Fruit fly (Drosophila melanogaster) whole organism, embryonic: ENCODE results near the gene fig.

ENCODE experiments used
- ATbp ChIP-seq: fragments of 200-800 bp; sonication (Bioruptor generic); optimal IDR thresholded peaks from 2 replicates; lab custom pipeline; 2017; ENCODE audit warnings: missing biosample characterization, mild to moderate bottlenecking, missing genetic modification characterization, missing genetic modification reagents
- B-H1 ChIP-seq: fragments of 200-800 bp; sonication (Bioruptor generic); IDR thresholded peaks from 3 replicates; pipeline ENCODE4 v1.3.6; 2022; ENCODE audit warnings: missing biosample characterization, missing genetic modification characterization
- Bgb ChIP-seq: fragments of 200-800 bp; sonication (Bioruptor generic); IDR thresholded peaks from 2 replicates; pipeline ENCODE4 v1.3.6; 2022; ENCODE audit warnings: missing biosample characterization, missing genetic modification characterization; ENCODE audit not compliant: partially characterized antibody
- CG10959 ChIP-seq: fragments of 200-800 bp; sonication (Bioruptor generic); IDR thresholded peaks from 2 replicates; pipeline ENCODE4 v1.3.6; 2022; ENCODE audit warnings: missing biosample characterization, missing genetic modification characterization
- CG12236 ChIP-seq: fragments of 200-800 bp; sonication (Bioruptor generic); optimal IDR thresholded peaks from 2 replicates; lab custom pipeline; 2016; ENCODE audit warnings: missing biosample characterization, missing genetic modification characterization
- CG14050 ChIP-seq: fragments of 200-800 bp; sonication (Bioruptor generic); IDR thresholded peaks from 3 replicates; pipeline ENCODE4 v1.3.6; 2022; ENCODE audit warnings: missing biosample characterization, missing genetic modification characterization
- CG17359 ChIP-seq: fragments of 200-800 bp; sonication (Bioruptor generic); optimal IDR thresholded peaks from 3 replicates; lab custom pipeline; 2018; ENCODE audit warnings: missing biosample characterization, mild to moderate bottlenecking, missing genetic modification characterization, moderate library complexity
- CG17829 ChIP-seq: fragments of 200-800 bp; optimal IDR thresholded peaks from 2 replicates; lab custom pipeline; 2019; ENCODE audit warnings: missing biosample characterization, mild to moderate bottlenecking, missing genetic modification characterization, moderate library complexity
- CG18619 ChIP-seq: fragments of 200-800 bp; sonication (Bioruptor generic); optimal IDR thresholded peaks from 3 replicates; lab custom pipeline; 2017; ENCODE audit warnings: missing biosample characterization, mild to moderate bottlenecking, missing genetic modification characterization
- CG30020 ChIP-seq: fragments of 200-800 bp; optimal IDR thresholded peaks from 2 replicates; lab custom pipeline; 2019; ENCODE audit warnings: missing biosample characterization, mild to moderate bottlenecking, missing genetic modification characterization, moderate library complexity
- CG31224 ChIP-seq: fragments of 200-800 bp; sonication (Bioruptor generic); IDR thresholded peaks from 2 replicates; pipeline ENCODE4 v1.3.6; 2022; ENCODE audit warnings: missing biosample characterization, missing genetic modification characterization
- CG3281 ChIP-seq: fragments of 200-800 bp; sonication (Bioruptor generic); optimal IDR thresholded peaks from 3 replicates; lab custom pipeline; 2017; ENCODE audit warnings: missing biosample characterization, mild to moderate bottlenecking, missing genetic modification characterization
- CG3995 ChIP-seq: fragments of 200-800 bp; sonication (Bioruptor generic); optimal IDR thresholded peaks from 3 replicates; lab custom pipeline; 2016; ENCODE audit warnings: missing biosample characterization, missing genetic modification characterization
- CG4730 ChIP-seq: fragments of 200-800 bp; sonication (Bioruptor generic); IDR thresholded peaks from 2 replicates; pipeline ENCODE4 v1.3.6; 2022; ENCODE audit warnings: missing biosample characterization, missing genetic modification characterization
- CG4820 ChIP-seq: fragments of 200-800 bp; sonication (Bioruptor generic); optimal IDR thresholded peaks from 3 replicates; lab custom pipeline; 2016; ENCODE audit warnings: missing biosample characterization, missing genetic modification characterization
- CG6765 ChIP-seq: fragments of 200-800 bp; sonication (Bioruptor generic); optimal IDR thresholded peaks from 3 replicates; lab custom pipeline; 2017; ENCODE audit warnings: missing biosample characterization, mild to moderate bottlenecking, missing genetic modification characterization
- CG6791 ChIP-seq: fragments of 200-800 bp; sonication (Bioruptor generic); IDR thresholded peaks from 3 replicates; pipeline ENCODE4 v1.3.6; 2022; ENCODE audit warnings: missing biosample characterization, missing genetic modification characterization; ENCODE audit not compliant: partially characterized antibody
- CG8944 ChIP-seq: fragments of 200-800 bp; sonication (Bioruptor generic); optimal IDR thresholded peaks from 3 replicates; lab custom pipeline; 2016; ENCODE audit warnings: missing biosample characterization, missing genetic modification characterization
- Chrac-16 ChIP-seq: fragments of 200-800 bp; sonication (Bioruptor generic); optimal IDR thresholded peaks from 3 replicates; lab custom pipeline; 2016; ENCODE audit warnings: missing biosample characterization, missing genetic modification characterization
- HHEX ChIP-seq: fragments of 200-800 bp; sonication (Bioruptor generic); optimal IDR thresholded peaks from 3 replicates; lab custom pipeline; 2017; ENCODE audit warnings: missing biosample characterization, mild to moderate bottlenecking, missing genetic modification characterization, missing genetic modification reagents
- Hr3 ChIP-seq: fragments of 200-800 bp; sonication (Bioruptor generic); optimal IDR thresholded peaks from 3 replicates; lab custom pipeline; 2016; ENCODE audit warnings: missing biosample characterization, missing genetic modification characterization
- Lpt ChIP-seq: fragments of >200 bp; optimal IDR thresholded peaks from 2 replicates; lab custom pipeline; 2018; ENCODE audit warnings: missing biosample characterization, missing genetic modification characterization
- MESR4 ChIP-seq: fragments of 200-800 bp; sonication (Bioruptor generic); optimal IDR thresholded peaks from 2 replicates; lab custom pipeline; 2018; ENCODE audit warnings: missing biosample characterization, mild to moderate bottlenecking, missing genetic modification characterization, moderate library complexity
- NFAT ChIP-seq: fragments of 200-800 bp; sonication (Bioruptor generic); IDR thresholded peaks from 2 replicates; pipeline ENCODE4 v1.3.6; 2022; ENCODE audit warnings: missing biosample characterization, missing genetic modification characterization
- Rx ChIP-seq: fragments of 200-800 bp; sonication (Bioruptor generic); IDR thresholded peaks from 2 replicates; pipeline ENCODE4 v1.3.6; 2022; ENCODE audit warnings: missing biosample characterization, missing genetic modification characterization
- Spps ChIP-seq: fragments of 200-800 bp; sonication (Bioruptor generic); optimal IDR thresholded peaks from 2 replicates; lab custom pipeline; 2018; ENCODE audit warnings: missing biosample characterization, mild to moderate bottlenecking, missing genetic modification characterization
- al ChIP-seq: fragments of 200-800 bp; sonication (Bioruptor generic); IDR thresholded peaks from 2 replicates; pipeline ENCODE4 v1.3.6; 2022; ENCODE audit warnings: missing biosample characterization, missing genetic modification characterization
- bsh ChIP-seq, 2 experiments: fragments of 200-800 bp; sonication (Bioruptor generic); optimal IDR thresholded peaks; 2 replicates each; lab custom pipeline; 2017 to 2018; ENCODE audit warnings: mild to moderate bottlenecking in 2 of 2, missing biosample characterization in 2 of 2, missing genetic modification characterization in 2 of 2, moderate library complexity in 1 of 2
- cas ChIP-seq: fragments of 200-800 bp; sonication (Bioruptor generic); IDR thresholded peaks from 2 replicates; pipeline ENCODE4 v1.3.6; 2022; ENCODE audit warnings: missing biosample characterization, missing genetic modification characterization
- caup ChIP-seq: fragments of 200-800 bp; sonication (Bioruptor generic); optimal IDR thresholded peaks from 3 replicates; lab custom pipeline; 2017; ENCODE audit warnings: missing biosample characterization, mild to moderate bottlenecking, missing genetic modification characterization, moderate library complexity; ENCODE audit not compliant: severe bottlenecking
- cg ChIP-seq: fragments of 200-800 bp; sonication (Bioruptor generic); optimal IDR thresholded peaks from 3 replicates; lab custom pipeline; 2019; ENCODE audit warnings: missing biosample characterization, mild to moderate bottlenecking, missing genetic modification characterization, moderate library complexity
- dimm ChIP-seq: fragments of 200-800 bp; sonication (Bioruptor generic); IDR thresholded peaks from 2 replicates; pipeline ENCODE4 v1.3.6; 2022; ENCODE audit warnings: missing biosample characterization, missing genetic modification characterization
- dpn ChIP-seq, 2 experiments: fragments of 200-800 bp; sonication (Bioruptor generic); optimal IDR thresholded peaks; 3 replicates each; lab custom pipeline; 2016; ENCODE audit warnings: missing biosample characterization in 2 of 2, missing genetic modification characterization in 2 of 2
- esg ChIP-seq: fragments of 200-800 bp; sonication (Bioruptor generic); conservative IDR thresholded peaks from 2 replicates; pipeline ENCODE4 v1.3.6; 2022; ENCODE audit warnings: missing biosample characterization, missing genetic modification characterization
- gt ChIP-seq: fragments of 200-800 bp; sonication (Bioruptor generic); IDR thresholded peaks from 2 replicates; pipeline ENCODE4 v1.3.6; 2022; ENCODE audit warnings: missing biosample characterization, missing genetic modification characterization
- inv ChIP-seq: fragments of 200-800 bp; sonication (Bioruptor generic); IDR thresholded peaks from 2 replicates; pipeline ENCODE4 v1.3.6; 2022; ENCODE audit warnings: missing biosample characterization, missing genetic modification characterization; ENCODE audit not compliant: partially characterized antibody
- klu ChIP-seq: fragments of 200-800 bp; sonication (Bioruptor generic); IDR thresholded peaks from 2 replicates; pipeline ENCODE4 v1.3.6; 2022; ENCODE audit warnings: missing biosample characterization, missing genetic modification characterization
- lilli ChIP-seq: fragments of 200-800 bp; sonication (Bioruptor generic); optimal IDR thresholded peaks from 3 replicates; lab custom pipeline; 2016; ENCODE audit warnings: missing biosample characterization, missing genetic modification characterization
- lola ChIP-seq, 3 experiments: fragments of >200 bp in 2 of 3; fragments of 200-800 bp in 1 of 3; sonication (Bioruptor generic) in 1 of 3; optimal IDR thresholded peaks; 2 replicates each; lab custom pipeline; 2017 to 2019; ENCODE audit warnings: missing biosample characterization in 3 of 3, missing genetic modification characterization in 3 of 3, mild to moderate bottlenecking in 1 of 3, moderate library complexity in 1 of 3
- mld ChIP-seq: fragments of 200-800 bp; sonication (Bioruptor generic); IDR thresholded peaks from 3 replicates; pipeline ENCODE4 v1.3.6; 2022; ENCODE audit warnings: missing biosample characterization, missing genetic modification characterization; ENCODE audit not compliant: partially characterized antibody
- nmo ChIP-seq: fragments of 200-800 bp; sonication (Bioruptor generic); optimal IDR thresholded peaks from 2 replicates; lab custom pipeline; 2018; ENCODE audit warnings: missing biosample characterization, mild to moderate bottlenecking, missing genetic modification characterization, moderate library complexity
- psq ChIP-seq: fragments of 200-800 bp; sonication (Bioruptor generic); optimal IDR thresholded peaks from 2 replicates; lab custom pipeline; 2017; ENCODE audit warnings: missing biosample characterization, missing genetic modification characterization
- shn ChIP-seq: fragments of 200-800 bp; sonication (Bioruptor generic); optimal IDR thresholded peaks from 3 replicates; lab custom pipeline; 2016; ENCODE audit warnings: missing biosample characterization, missing genetic modification characterization
- sima ChIP-seq: fragments of 200-800 bp; sonication (Bioruptor generic); optimal IDR thresholded peaks from 2 replicates; lab custom pipeline; 2016; ENCODE audit warnings: missing biosample characterization, missing genetic modification characterization
- slp2 ChIP-seq: fragments of 200-800 bp; sonication (Bioruptor generic); optimal IDR thresholded peaks from 2 replicates; lab custom pipeline; 2016; ENCODE audit warnings: missing biosample characterization, missing genetic modification characterization
- sr ChIP-seq: fragments of 200-800 bp; sonication (Bioruptor generic); IDR thresholded peaks from 3 replicates; pipeline ENCODE4 v1.3.6; 2022; ENCODE audit warnings: missing biosample characterization, missing genetic modification characterization
- stwl ChIP-seq: fragments of 200-800 bp; sonication (Bioruptor generic); optimal IDR thresholded peaks from 3 replicates; lab custom pipeline; 2018; ENCODE audit warnings: missing biosample characterization, mild to moderate bottlenecking, missing genetic modification characterization, moderate library complexity
- vfl ChIP-seq: fragments of 200-800 bp; sonication (Bioruptor generic); optimal IDR thresholded peaks from 2 replicates; lab custom pipeline; 2016; ENCODE audit warnings: missing biosample characterization, missing genetic modification characterization
- wdn ChIP-seq: fragments of 200-800 bp; sonication (Bioruptor generic); IDR thresholded peaks from 2 replicates; pipeline ENCODE4 v1.3.6; 2022; ENCODE audit warnings: missing biosample characterization, missing genetic modification characterization

Gene fig

dm6 chr3R:29802753-29803313, 22.6 kb upstream of the fig start, which contains the start of the genes Etfb and CG7789 (continued):
- no peak for TF ChIP-seq Lpt (GFP tag; lab: Kevin White, UChicago)
- TF ChIP-seq CG30020, result peak; percentile 32
- no peak for TF ChIP-seq gt
- peak; percentile 80 for TF ChIP-seq al (GFP tag; lab: Robert Waterston, UW)
- peak; percentile 40; the same call in 2 of the 3 replicates for TF ChIP-seq B-H1 (GFP tag; lab: Robert Waterston, UW)
- TF ChIP-seq cas (GFP tag; lab: Robert Waterston, UW), result peak; percentile 42; the same call in 1 of the 2 replicates
- TF ChIP-seq inv (GFP tag; lab: Robert Waterston, UW), result peak; percentile 71
- peak; percentile 74 for TF ChIP-seq Hr3 (GFP tag; lab: Kevin White, UChicago)
- TF ChIP-seq lola (GFP tag; optimal IDR thresholded peaks at IDR 0.05; lab: Kevin White, UChicago), result peak in 1 of 3 experiments; percentile 43
- TF ChIP-seq CG6791, result no peak; the same call in 2 of the 3 replicates
- TF ChIP-seq shn (GFP tag; lab: Kevin White, UChicago), result peak; percentile 81
- TF ChIP-seq sima (GFP tag; lab: Kevin White, UChicago), result peak; percentile 57
- no peak for TF ChIP-seq CG3281 (GFP tag; lab: Kevin White, UChicago)
- no peak for TF ChIP-seq sr
- no peak for TF ChIP-seq slp2 (GFP tag; lab: Kevin White, UChicago)
- TF ChIP-seq wdn (GFP tag; lab: Robert Waterston, UW), result peak; percentile 62
- TF ChIP-seq vfl (GFP tag; lab: Kevin White, UChicago), result peak; percentile 70
- peak; percentile 86 for TF ChIP-seq Bgb (GFP tag; lab: Robert Waterston, UW)
- TF ChIP-seq lilli, result peak; percentile 88
- peak; percentile 84 for TF ChIP-seq nmo
- peak; percentile 17; the same call in 1 of the 3 replicates for TF ChIP-seq CG14050 (GFP tag; lab: Robert Waterston, UW)
- peak; percentile 57 for TF ChIP-seq HHEX
- TF ChIP-seq CG6765 (GFP tag; lab: Kevin White, UChicago), result peak; percentile 57
- TF ChIP-seq Spps (tag; lab: Kevin White, UChicago), result no peak
- TF ChIP-seq klu, result peak; percentile 70
- peak; percentile 77 for TF ChIP-seq CG31224 (GFP tag; lab: Robert Waterston, UW)
- no peak for TF ChIP-seq cg (GFP tag; lab: Kevin White, UChicago)
- TF ChIP-seq CG17359, result peak; percentile 39
- TF ChIP-seq Rx (GFP tag; lab: Robert Waterston, UW), result peak; percentile 48; the same call in 1 of the 2 replicates
- TF ChIP-seq CG4730 (GFP tag; lab: Robert Waterston, UW), result peak; percentile 66
- TF ChIP-seq dimm (GFP tag; lab: Robert Waterston, UW), result no peak
- TF ChIP-seq CG3995 (GFP tag; lab: Kevin White, UChicago), result peak; percentile 61
- peak; percentile 35 for TF ChIP-seq CG4820 (GFP tag; lab: Kevin White, UChicago)
- peak; percentile 39 for TF ChIP-seq CG8944 (GFP tag; lab: Kevin White, UChicago)
- peak; percentile 67 to 96 for TF ChIP-seq bsh (GFP tag; optimal IDR thresholded peaks at IDR 0.05; lab: Kevin White, UChicago)
- no peak for TF ChIP-seq mld (GFP tag; lab: Robert Waterston, UW)
- peak; percentile 11 for TF ChIP-seq stwl
- no peak for TF ChIP-seq psq (GFP tag; lab: Kevin White, UChicago)
- TF ChIP-seq CG12236 (GFP tag; lab: Kevin White, UChicago), result peak; percentile 34
- peak; percentile 70 for TF ChIP-seq CG17829 (tag; lab: Kevin White, UChicago)
- peak; percentile 71 to 85 for TF ChIP-seq dpn (GFP tag; optimal IDR thresholded peaks at IDR 0.05; lab: Kevin White, UChicago)
- TF ChIP-seq Chrac-16, result peak; percentile 74
- TF ChIP-seq CG10959 (GFP tag; lab: Robert Waterston, UW), result no peak
- no peak for TF ChIP-seq ATbp (GFP tag; lab: Kevin White, UChicago)
- peak; percentile 79; the same call in 1 of the 2 replicates for TF ChIP-seq NFAT (GFP tag; lab: Robert Waterston, UW)
- peak; percentile 72 for TF ChIP-seq CG18619 (GFP tag; lab: Kevin White, UChicago)
- TF ChIP-seq caup, result peak; percentile 63
- peak; percentile 64 for TF ChIP-seq MESR4 (GFP tag; lab: Kevin White, UChicago)
- peak; percentile 55; the same call in 1 of the 2 replicates for TF ChIP-seq esg (GFP tag; lab: Robert Waterston, UW)
